Fruit fly (Drosophila melanogaster): Measurements from ENCODE around the gene CG43998.
A peak's percentile ranks its signal among the peaks of the same experiment; 100 is the strongest.

CG43998 gene

DNA sequence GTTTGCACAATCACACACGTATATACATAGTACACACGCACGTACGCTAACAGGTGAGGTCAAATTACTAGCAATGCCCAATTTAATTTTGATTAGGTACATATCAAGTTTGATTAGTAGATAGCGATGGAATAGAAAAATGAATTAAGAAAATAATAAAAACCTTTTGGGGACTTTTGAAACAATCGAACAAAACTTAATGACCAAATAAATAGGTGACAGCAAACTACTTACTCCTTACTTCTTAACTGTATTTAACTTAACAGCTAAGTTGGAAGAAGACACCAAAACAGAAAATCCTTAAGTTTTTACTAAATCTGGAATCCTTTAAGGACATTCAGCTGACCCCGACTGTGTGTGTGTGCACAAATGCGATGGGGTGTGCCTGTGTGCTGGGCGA lies 26.8 kb downstream of the CG43998 start:
- TF ChIP-seq CG33017 (tag; optimal IDR thresholded peaks at IDR 0.05) (peak; percentile 26), Mnt (GFP tag; optimal IDR thresholded peaks at IDR 0.05) (no peak), CG11617 (GFP tag; optimal IDR thresholded peaks at IDR 0.05) (no peak), CG7045 (GFP tag; optimal IDR thresholded peaks at IDR 0.05) (peak; percentile 27), CG12768 (GFP tag; optimal IDR thresholded peaks at IDR 0.05) (peak; percentile 19), CG14711 (tag; optimal IDR thresholded peaks at IDR 0.05) (no peak), CG5204 (GFP tag; optimal IDR thresholded peaks at IDR 0.05) (peak; percentile 17)

DNA sequence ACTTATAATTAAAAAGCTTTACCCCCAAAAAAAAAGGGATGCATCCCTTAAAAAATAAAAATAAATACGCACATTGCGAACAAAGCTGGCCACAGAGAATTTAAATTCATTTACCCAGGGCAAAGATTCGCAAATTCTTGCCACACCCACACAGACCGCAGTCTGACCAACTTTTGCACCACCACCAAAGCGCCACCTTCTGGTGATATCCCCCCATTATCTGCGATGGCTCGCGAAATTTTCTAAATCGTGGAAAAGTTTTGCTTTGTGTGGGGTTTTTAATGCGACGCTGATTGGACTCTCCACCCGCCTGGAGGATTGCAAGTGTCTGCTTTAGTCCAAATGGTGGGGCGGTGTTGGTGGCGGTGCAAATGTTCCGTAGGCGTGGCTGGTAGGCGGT lies 28.7 kb downstream of the CG43998 start:
- TF ChIP-seq cnc (optimal IDR thresholded peaks at IDR 0.05) (no peak), CG12768 (GFP tag; optimal IDR thresholded peaks at IDR 0.05) (no peak), CG5204 (GFP tag; optimal IDR thresholded peaks at IDR 0.05) (no peak), CG7101 (tag; optimal IDR thresholded peaks at IDR 0.05) (no peak), kay (GFP tag; ENCODE audit: borderline replicate concordance) (no peak), CG1620 (GFP tag; optimal IDR thresholded peaks at IDR 0.05) (no peak), CG33017 (tag; optimal IDR thresholded peaks at IDR 0.05) (no peak), toe (GFP tag; optimal IDR thresholded peaks at IDR 0.05) (no peak), Hr96 (GFP tag; optimal IDR thresholded peaks at IDR 0.05) (no peak), ovo (GFP tag; optimal IDR thresholded peaks at IDR 0.05) (no peak)

DNA sequence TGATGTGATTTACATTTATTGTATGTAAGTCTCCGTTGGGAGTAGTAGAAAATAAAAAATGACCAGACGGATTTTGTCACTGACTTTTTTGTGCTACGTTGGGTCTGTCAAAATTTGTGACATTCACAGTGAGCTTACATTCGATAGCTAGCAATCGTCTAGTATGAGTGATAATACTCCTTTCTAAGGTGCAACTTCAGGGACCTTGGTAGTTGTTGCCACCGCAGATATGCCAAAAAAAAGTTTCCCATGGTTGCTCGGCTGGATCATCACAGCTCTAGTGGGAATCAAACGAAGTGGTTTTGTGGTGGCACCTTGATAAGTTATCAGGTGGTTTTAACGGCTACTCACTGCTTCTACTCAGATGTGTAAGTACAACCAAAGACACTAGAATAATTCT lies 35.3 kb downstream of the CG43998 start, which contains the start of gene tbrd-1:
Gene tbrd-1, minus strand, starts transcription at position 101 of the 400 bp plus-strand sequence.
- no peak for TF ChIP-seq CG7101 (tag; optimal IDR thresholded peaks at IDR 0.05)
- no peak for TF ChIP-seq ovo (GFP tag; optimal IDR thresholded peaks at IDR 0.05)
- TF ChIP-seq CG33017 (tag; optimal IDR thresholded peaks at IDR 0.05) = no peak
- no peak for TF ChIP-seq CG1620 (GFP tag; optimal IDR thresholded peaks at IDR 0.05)
- TF ChIP-seq pad (GFP tag; optimal IDR thresholded peaks at IDR 0.05) = no peak

DNA sequence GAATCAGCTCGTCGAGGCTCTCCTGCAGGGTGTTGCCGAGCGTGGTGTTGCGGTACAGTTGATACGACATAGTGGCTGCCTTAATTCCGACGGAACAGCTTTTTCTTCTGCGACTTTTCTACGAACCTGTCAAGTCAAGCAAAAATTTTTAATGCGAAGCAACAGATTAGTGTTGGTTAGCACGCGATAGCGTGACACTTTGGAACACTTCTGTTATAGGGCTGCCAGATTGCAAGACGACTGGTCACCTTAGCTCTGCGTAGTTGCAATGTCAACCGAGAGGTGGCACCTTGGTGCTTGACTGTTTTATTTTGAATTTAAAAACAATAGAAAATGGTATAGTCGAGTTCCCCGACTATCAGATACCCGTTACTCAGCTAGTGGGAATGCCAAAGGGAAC lies 37.9 kb downstream of the CG43998 start, which contains the start of gene TfIIA-S:
Gene TfIIA-S, minus strand, starts transcription at position 175 of the 400 bp plus-strand sequence.
- TF ChIP-seq CG14711 (tag; optimal IDR thresholded peaks at IDR 0.05) (peak; percentile 59), CG12768 (GFP tag; optimal IDR thresholded peaks at IDR 0.05) (peak; percentile 83), pad (GFP tag; optimal IDR thresholded peaks at IDR 0.05) (peak; percentile 86), Clk (GFP tag; optimal IDR thresholded peaks at IDR 0.05) (peak; percentile 75), toe (GFP tag; optimal IDR thresholded peaks at IDR 0.05) (peak; percentile 76), cnc (optimal IDR thresholded peaks at IDR 0.05) (no peak), kay (GFP tag; ENCODE audit: borderline replicate concordance) (no peak), Hr96 (GFP tag; optimal IDR thresholded peaks at IDR 0.05) (peak; percentile 78), Mnt (GFP tag; optimal IDR thresholded peaks at IDR 0.05) (peak; percentile 80), ovo (GFP tag; optimal IDR thresholded peaks at IDR 0.05) (peak; percentile 82), CG33017 (tag; optimal IDR thresholded peaks at IDR 0.05) (peak; percentile 53), CG11617 (GFP tag; optimal IDR thresholded peaks at IDR 0.05) (peak; percentile 2), CG7101 (tag; optimal IDR thresholded peaks at IDR 0.05) (peak; percentile 86), CG1620 (GFP tag; optimal IDR thresholded peaks at IDR 0.05) (peak; percentile 96), CG7045 (GFP tag; optimal IDR thresholded peaks at IDR 0.05) (peak; percentile 67), Crg-1 (GFP tag; optimal IDR thresholded peaks at IDR 0.05) (peak; percentile 95), tj (GFP tag; optimal IDR thresholded peaks at IDR 0.05) (peak; percentile 61), CG5204 (GFP tag; optimal IDR thresholded peaks at IDR 0.05) (peak; percentile 64), cic (GFP tag; optimal IDR thresholded peaks at IDR 0.05) (peak; percentile 32), bab1 (GFP tag; optimal IDR thresholded peaks at IDR 0.05) (peak; percentile 84)

DNA sequence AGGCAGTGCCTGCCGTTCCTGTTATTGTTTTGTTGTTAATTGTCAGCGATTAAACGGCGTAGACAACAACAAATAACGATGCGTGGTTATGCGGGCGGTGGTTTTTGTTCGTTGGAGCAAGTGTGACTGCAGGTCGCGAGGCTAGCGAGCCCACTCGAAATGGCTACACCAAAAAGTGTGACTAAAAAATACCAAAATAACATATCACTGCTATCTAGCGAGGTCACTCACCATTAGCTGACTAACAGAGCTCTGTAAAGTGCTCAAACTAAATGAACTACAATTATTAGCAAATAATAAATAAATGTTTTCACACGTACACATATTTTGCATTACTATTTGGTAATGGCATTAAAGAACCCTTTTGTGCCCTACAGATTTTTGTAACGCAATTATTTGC lies 38.9 kb downstream of the CG43998 start, which contains the start of gene Pli:
Gene Pli, minus strand, starts transcription at position 131 of the 400 bp plus-strand sequence.
- TF ChIP-seq cnc (optimal IDR thresholded peaks at IDR 0.05) (no peak), ovo (GFP tag; optimal IDR thresholded peaks at IDR 0.05) (no peak), cic (GFP tag; optimal IDR thresholded peaks at IDR 0.05) (no peak), bab1 (GFP tag; optimal IDR thresholded peaks at IDR 0.05) (peak; percentile 55), CG11617 (GFP tag; optimal IDR thresholded peaks at IDR 0.05) (peak; percentile 5), pad (GFP tag; optimal IDR thresholded peaks at IDR 0.05) (peak; percentile 4), CG14711 (tag; optimal IDR thresholded peaks at IDR 0.05) (peak; percentile 20), CG1620 (GFP tag; optimal IDR thresholded peaks at IDR 0.05) (peak; percentile 8), CG7101 (tag; optimal IDR thresholded peaks at IDR 0.05) (peak; percentile 57), Mnt (GFP tag; optimal IDR thresholded peaks at IDR 0.05) (peak; percentile 35), tj (GFP tag; optimal IDR thresholded peaks at IDR 0.05) (peak; percentile 50), kay (GFP tag; ENCODE audit: borderline replicate concordance) (no peak), CG5204 (GFP tag; optimal IDR thresholded peaks at IDR 0.05) (no peak)

DNA sequence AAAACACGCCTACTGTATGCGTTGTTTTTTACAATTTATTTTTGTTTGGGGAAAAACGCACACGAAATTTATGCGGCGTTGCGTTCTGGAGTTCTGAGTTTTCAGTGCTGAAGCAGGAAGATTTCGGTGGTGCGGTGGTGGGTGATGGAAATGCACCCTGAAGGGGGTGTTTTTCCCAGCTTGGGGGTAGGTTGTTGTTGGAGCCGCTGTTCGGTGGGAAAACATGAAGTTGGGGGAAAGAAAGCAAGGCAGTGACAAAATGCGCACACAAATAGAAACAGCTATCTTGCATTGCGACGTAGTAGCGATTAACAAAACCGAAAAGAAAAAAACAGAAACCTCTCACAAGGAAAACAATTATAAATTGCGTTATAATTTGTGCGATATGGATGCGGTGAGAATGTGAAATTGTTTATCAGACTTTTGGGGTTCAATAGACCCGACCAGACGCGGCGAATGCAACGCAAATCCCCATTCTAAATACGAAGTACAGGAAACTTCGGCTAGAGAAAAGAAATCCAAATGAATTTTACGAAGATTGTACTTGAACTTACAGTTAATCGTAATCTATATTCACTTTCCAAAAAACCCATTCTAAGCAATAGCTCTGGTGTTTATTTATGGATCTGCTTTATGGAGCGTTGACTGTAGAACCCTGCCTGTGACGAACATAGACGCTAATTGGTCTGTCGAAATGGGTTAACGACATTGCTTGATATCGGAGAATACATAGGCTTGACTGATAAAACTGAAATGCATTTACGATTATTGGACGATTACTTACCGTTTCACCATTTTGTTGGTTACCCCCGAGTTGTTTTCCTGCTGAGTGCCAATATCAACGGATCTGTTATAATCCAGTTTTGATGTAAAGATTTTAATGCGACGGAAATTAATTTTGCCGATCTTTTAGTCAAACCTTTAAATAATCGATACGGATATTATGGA lies 40.3 kb downstream of the CG43998 start:
- TF ChIP-seq Mnt (GFP tag; optimal IDR thresholded peaks at IDR 0.05) = peak; percentile 0
- no peak for TF ChIP-seq Hr96 (GFP tag; optimal IDR thresholded peaks at IDR 0.05)
- peak; percentile 57 for TF ChIP-seq CG7101 (tag; optimal IDR thresholded peaks at IDR 0.05)
- TF ChIP-seq ovo (GFP tag; optimal IDR thresholded peaks at IDR 0.05) = no peak
- TF ChIP-seq CG1620 (GFP tag; optimal IDR thresholded peaks at IDR 0.05) = no peak
- TF ChIP-seq CG14711 (tag; optimal IDR thresholded peaks at IDR 0.05) = peak; percentile 45
- TF ChIP-seq kay (GFP tag; ENCODE audit: borderline replicate concordance) = peak; percentile 10
- TF ChIP-seq cnc (optimal IDR thresholded peaks at IDR 0.05) = no peak
- no peak for TF ChIP-seq Clk (GFP tag; optimal IDR thresholded peaks at IDR 0.05)
- peak; percentile 22 for TF ChIP-seq CG7045 (GFP tag; optimal IDR thresholded peaks at IDR 0.05)
- TF ChIP-seq pad (GFP tag; optimal IDR thresholded peaks at IDR 0.05) = peak; percentile 20
- no peak for TF ChIP-seq Crg-1 (GFP tag; optimal IDR thresholded peaks at IDR 0.05)
- TF ChIP-seq CG33017 (tag; optimal IDR thresholded peaks at IDR 0.05) = peak; percentile 47
- no peak for TF ChIP-seq CG12768 (GFP tag; optimal IDR thresholded peaks at IDR 0.05)
- no peak for TF ChIP-seq toe (GFP tag; optimal IDR thresholded peaks at IDR 0.05)
- no peak for TF ChIP-seq tj (GFP tag; optimal IDR thresholded peaks at IDR 0.05)
- TF ChIP-seq CG11617 (GFP tag; optimal IDR thresholded peaks at IDR 0.05) = no peak
- peak; percentile 64 for TF ChIP-seq bab1 (GFP tag; optimal IDR thresholded peaks at IDR 0.05)
- TF ChIP-seq cic (GFP tag; optimal IDR thresholded peaks at IDR 0.05) = no peak
- TF ChIP-seq CG5204 (GFP tag; optimal IDR thresholded peaks at IDR 0.05) = no peak
